Worm (Caenorhabditis elegans): ENCODE measurements around the gene Y50D7A.10.

ce11 chrIII:343141-343345 is 27.8 kb downstream of the Y50D7A.10 start, which contains the start of gene Y50D7A.8:
- TF ChIP-seq aptf-3 (GFP tag; IDR thresholded peaks at IDR 0.05): no peak
- TF ChIP-seq rpc-1 (optimal IDR thresholded peaks at IDR 0.05): no peak
- no peak for TF ChIP-seq rpc-1 (tag; optimal IDR thresholded peaks at IDR 0.05)
- no peak for TF ChIP-seq F49E8.2 (tag; optimal IDR thresholded peaks at IDR 0.05; ENCODE audit: insufficient read depth)
- TF ChIP-seq F57C9.4 (tag; optimal IDR thresholded peaks at IDR 0.05): no peak
- no peak for TF ChIP-seq dpff-1 (tag; optimal IDR thresholded peaks at IDR 0.05)
- no peak for TF ChIP-seq madf-6 (GFP tag; IDR thresholded peaks at IDR 0.05)
- TF ChIP-seq dpl-1 (GFP tag; optimal IDR thresholded peaks at IDR 0.05): no peak
